Worm (Caenorhabditis elegans): ENCODE data around the gene C14C10.5.

DNA sequence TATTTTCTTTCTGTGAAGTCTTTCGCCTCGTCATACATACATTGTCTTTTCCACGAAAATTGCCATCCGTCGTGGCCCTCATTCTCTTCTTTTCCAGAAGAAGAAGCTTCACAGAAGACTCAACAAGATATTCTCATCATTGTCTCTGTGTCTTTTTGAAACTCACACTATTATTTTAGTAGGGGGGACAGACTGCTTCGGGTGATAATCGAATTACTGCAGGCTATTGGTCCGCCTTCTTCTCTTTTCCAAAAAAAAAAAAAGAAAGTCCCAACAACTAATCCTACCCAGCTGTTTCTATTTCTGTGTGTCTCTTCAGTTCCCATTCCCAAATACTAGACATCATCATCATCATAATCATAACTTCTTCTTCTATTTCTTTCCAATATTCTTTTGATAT is 16.6 kb upstream of the C14C10.5 start:
- no peak for TF ChIP-seq nhr-77 (tag; optimal IDR thresholded peaks at IDR 0.05)
- no peak for TF ChIP-seq unc-62 (GFP tag; optimal IDR thresholded peaks at IDR 0.05)
- TF ChIP-seq zag-1 (tag; optimal IDR thresholded peaks at IDR 0.05) = no peak
- TF ChIP-seq nhr-25 (tag; optimal IDR thresholded peaks at IDR 0.05) = no peak
- no peak for TF ChIP-seq R02D3.7 (tag; optimal IDR thresholded peaks at IDR 0.05)
- no peak for TF ChIP-seq nhr-237 (tag; optimal IDR thresholded peaks at IDR 0.05)
- no peak for TF ChIP-seq aly-2 (tag; optimal IDR thresholded peaks at IDR 0.05)
- TF ChIP-seq mdl-1 (tag; optimal IDR thresholded peaks at IDR 0.05) = no peak
- no peak for TF ChIP-seq nhr-76 (tag; optimal IDR thresholded peaks at IDR 0.05)
- TF ChIP-seq nhr-67 (tag; optimal IDR thresholded peaks at IDR 0.05) = no peak
- no peak for TF ChIP-seq nhr-11 (tag; optimal IDR thresholded peaks at IDR 0.05)
- TF ChIP-seq fkh-2 (tag; optimal IDR thresholded peaks at IDR 0.05) = no peak

All from whole organism, L3 larva.